Worm (Caenorhabditis elegans): ENCODE measurements around the gene zip-3.

ce11 chrII:13982247-13982646 is 25.0 kb upstream of the zip-3 start:
- TF ChIP-seq ceh-36 (tag; optimal IDR thresholded peaks at IDR 0.05), result no peak
- TF ChIP-seq hmg-4 (GFP tag; optimal IDR thresholded peaks at IDR 0.05), result no peak
- no peak for TF ChIP-seq pes-1 (GFP tag; IDR thresholded peaks at IDR 0.05)
